Fruit fly (Drosophila melanogaster) whole organism, embryonic: Measurements from ENCODE around the gene Tnks.

Experiments
- ATbp ChIP-seq: fragments of 200-800 bp; sonication (Bioruptor generic); optimal IDR thresholded peaks from 2 replicates; lab custom pipeline; 2017; ENCODE audit warnings: missing biosample characterization, mild to moderate bottlenecking, missing genetic modification characterization, missing genetic modification reagents
- Abd-B ChIP-seq: fragments of 200-800 bp; sonication (Bioruptor generic); optimal IDR thresholded peaks from 2 replicates; lab custom pipeline; 2018; ENCODE audit warnings: missing biosample characterization, mild to moderate bottlenecking, missing genetic modification characterization, moderate library complexity
- Aef1 ChIP-seq: fragments of 200-800 bp; sonication (Bioruptor generic); IDR thresholded peaks from 3 replicates; pipeline ENCODE4 v1.3.6; 2022; ENCODE audit warnings: missing biosample characterization, missing genetic modification characterization
- Asciz ChIP-seq: fragments of 200-800 bp; sonication (Bioruptor generic); optimal IDR thresholded peaks from 2 replicates; lab custom pipeline; 2017; ENCODE audit warnings: missing biosample characterization, mild to moderate bottlenecking, missing genetic modification characterization, missing genetic modification reagents
- C15 ChIP-seq: fragments of 200-800 bp; sonication (Bioruptor generic); IDR thresholded peaks from 3 replicates; pipeline ENCODE4 v1.3.6; 2022; ENCODE audit warnings: missing biosample characterization, missing genetic modification characterization
- CG12219 ChIP-seq: fragments of 200-800 bp; sonication (Bioruptor generic); optimal IDR thresholded peaks from 3 replicates; lab custom pipeline; 2018; ENCODE audit warnings: missing biosample characterization, mild to moderate bottlenecking, missing genetic modification characterization
- CG12391 ChIP-seq: fragments of 200-800 bp; sonication (Bioruptor generic); optimal IDR thresholded peaks from 3 replicates; lab custom pipeline; 2018; ENCODE audit warnings: missing biosample characterization, mild to moderate bottlenecking, missing genetic modification characterization, moderate library complexity
- CG12659 ChIP-seq: fragments of 200-800 bp; sonication (Bioruptor generic); optimal IDR thresholded peaks from 3 replicates; lab custom pipeline; 2017; ENCODE audit warnings: mild to moderate bottlenecking, missing biosample characterization, missing genetic modification reagents, missing genetic modification characterization
- CG13894 ChIP-seq: fragments of 200-800 bp; sonication (Bioruptor generic); optimal IDR thresholded peaks from 3 replicates; lab custom pipeline; 2018; ENCODE audit warnings: missing biosample characterization, mild to moderate bottlenecking, missing genetic modification characterization, moderate library complexity
- CG15011 ChIP-seq: fragments of 200-800 bp; sonication (Bioruptor generic); optimal IDR thresholded peaks from 3 replicates; lab custom pipeline; 2018; ENCODE audit warnings: missing biosample characterization, mild to moderate bottlenecking, missing genetic modification characterization
- CG1603 ChIP-seq: fragments of 200-800 bp; sonication (Bioruptor generic); optimal IDR thresholded peaks from 2 replicates; lab custom pipeline; 2019; ENCODE audit warnings: missing biosample characterization, mild to moderate bottlenecking, missing genetic modification characterization, moderate library complexity
- CG1647 ChIP-seq: fragments of 200-800 bp; sonication (Bioruptor generic); optimal IDR thresholded peaks from 3 replicates; lab custom pipeline; 2016; ENCODE audit warnings: missing biosample characterization, missing genetic modification characterization
- CG17385 ChIP-seq: fragments of 200-800 bp; sonication (Bioruptor generic); optimal IDR thresholded peaks from 3 replicates; lab custom pipeline; 2018; ENCODE audit warnings: missing biosample characterization, mild to moderate bottlenecking, missing genetic modification characterization
- CG17612 ChIP-seq: fragments of 200-800 bp; sonication (Bioruptor generic); IDR thresholded peaks from 2 replicates; pipeline ENCODE4 v1.3.6; 2022; ENCODE audit warnings: missing biosample characterization, missing genetic modification characterization
- CG1792 ChIP-seq: fragments of 200-800 bp; sonication (Bioruptor generic); optimal IDR thresholded peaks from 2 replicates; lab custom pipeline; 2016; ENCODE audit warnings: missing biosample characterization, missing genetic modification characterization
- CG30431 ChIP-seq: fragments of 200-800 bp; sonication (Bioruptor generic); optimal IDR thresholded peaks from 2 replicates; lab custom pipeline; 2017; ENCODE audit warnings: missing biosample characterization, missing genetic modification characterization
- CG33213 ChIP-seq: fragments of 200-800 bp; sonication (Bioruptor generic); optimal IDR thresholded peaks from 3 replicates; lab custom pipeline; 2016; ENCODE audit warnings: missing biosample characterization, missing genetic modification characterization
- CG3407 ChIP-seq: fragments of 200-800 bp; sonication (Bioruptor generic); optimal IDR thresholded peaks from 2 replicates; lab custom pipeline; 2018; ENCODE audit warnings: missing biosample characterization, mild to moderate bottlenecking, missing genetic modification characterization
- CG3995 ChIP-seq: fragments of 200-800 bp; sonication (Bioruptor generic); optimal IDR thresholded peaks from 3 replicates; lab custom pipeline; 2016; ENCODE audit warnings: missing biosample characterization, missing genetic modification characterization
- CG4328 ChIP-seq: fragments of 200-800 bp; sonication (Bioruptor generic); optimal IDR thresholded peaks from 3 replicates; lab custom pipeline; 2017; ENCODE audit warnings: missing biosample characterization, missing genetic modification reagents, missing genetic modification characterization
- CG4360 ChIP-seq: fragments of 200-800 bp; sonication (Bioruptor generic); IDR thresholded peaks from 2 replicates; pipeline ENCODE4 v1.3.6; 2022; ENCODE audit warnings: missing biosample characterization, missing genetic modification characterization
- CG5180 ChIP-seq: fragments of 200-800 bp; sonication (Bioruptor generic); optimal IDR thresholded peaks from 3 replicates; lab custom pipeline; 2017; ENCODE audit warnings: missing biosample characterization, missing genetic modification characterization, mild to moderate bottlenecking, moderate library complexity, missing genetic modification reagents
- CG6254 ChIP-seq: fragments of 200-800 bp; sonication (Bioruptor generic); optimal IDR thresholded peaks from 3 replicates; lab custom pipeline; 2017; ENCODE audit warnings: mild to moderate bottlenecking, missing biosample characterization, missing genetic modification reagents, missing genetic modification characterization
- CG6765 ChIP-seq: fragments of 200-800 bp; sonication (Bioruptor generic); optimal IDR thresholded peaks from 3 replicates; lab custom pipeline; 2017; ENCODE audit warnings: missing biosample characterization, mild to moderate bottlenecking, missing genetic modification characterization
- CG7556 ChIP-seq: fragments of 200-800 bp; sonication (Bioruptor generic); optimal IDR thresholded peaks from 2 replicates; lab custom pipeline; 2017; ENCODE audit warnings: missing biosample characterization, mild to moderate bottlenecking, missing genetic modification characterization
- CG9215 ChIP-seq: fragments of 200-800 bp; sonication (Bioruptor generic); IDR thresholded peaks from 2 replicates; pipeline ENCODE4 v1.3.6; 2022; ENCODE audit warnings: missing biosample characterization, missing genetic modification characterization
- D19B ChIP-seq: fragments of 200-800 bp; sonication (Bioruptor generic); optimal IDR thresholded peaks from 2 replicates; lab custom pipeline; 2017; ENCODE audit warnings: missing biosample characterization, mild to moderate bottlenecking, missing genetic modification characterization
- Doc2 ChIP-seq: fragments of 200-800 bp; sonication (Bioruptor generic); IDR thresholded peaks from 2 replicates; pipeline ENCODE4 v1.3.6; 2022; ENCODE audit warnings: missing biosample characterization, missing genetic modification characterization
- Gsc ChIP-seq: fragments of 200-800 bp; sonication (Bioruptor generic); IDR thresholded peaks from 2 replicates; pipeline ENCODE4 v1.3.6; 2022; ENCODE audit warnings: missing biosample characterization, missing genetic modification characterization
- H15 ChIP-seq: fragments of 200-800 bp; sonication (Bioruptor generic); IDR thresholded peaks from 3 replicates; pipeline ENCODE4 v1.3.6; 2022; ENCODE audit warnings: missing biosample characterization, missing genetic modification characterization
- HHEX ChIP-seq: fragments of 200-800 bp; sonication (Bioruptor generic); optimal IDR thresholded peaks from 3 replicates; lab custom pipeline; 2017; ENCODE audit warnings: missing biosample characterization, mild to moderate bottlenecking, missing genetic modification characterization, missing genetic modification reagents
- Kr ChIP-seq: fragments of 200-800 bp; sonication (Bioruptor generic); optimal IDR thresholded peaks from 2 replicates; lab custom pipeline; 2017; ENCODE audit warnings: missing biosample characterization, mild to moderate bottlenecking, missing genetic modification characterization
- MBD-R2 ChIP-seq: fragments of 200-800 bp; sonication (Bioruptor generic); IDR thresholded peaks from 2 replicates; pipeline ENCODE4 v1.3.6; 2022; ENCODE audit warnings: missing biosample characterization, missing genetic modification characterization
- Optix ChIP-seq: fragments of 200-800 bp; sonication (Bioruptor generic); IDR thresholded peaks from 3 replicates; pipeline ENCODE4 v1.3.6; 2022; ENCODE audit warnings: missing biosample characterization, missing genetic modification characterization
- Vsx1 ChIP-seq: fragments of 200-800 bp; sonication (Bioruptor generic); optimal IDR thresholded peaks from 2 replicates; lab custom pipeline; 2017; ENCODE audit warnings: missing biosample characterization, mild to moderate bottlenecking, missing genetic modification characterization, missing genetic modification reagents
- bsh ChIP-seq, 2 experiments: fragments of 200-800 bp; sonication (Bioruptor generic); optimal IDR thresholded peaks; 2 replicates each; lab custom pipeline; 2017 to 2018; ENCODE audit warnings: mild to moderate bottlenecking in 2 of 2, missing biosample characterization in 2 of 2, missing genetic modification characterization in 2 of 2, moderate library complexity in 1 of 2
- crol ChIP-seq: fragments of 200-800 bp; sonication (Bioruptor generic); IDR thresholded peaks from 2 replicates; pipeline ENCODE4 v1.3.6; 2022; ENCODE audit warnings: missing biosample characterization, missing genetic modification characterization
- esg ChIP-seq: fragments of 200-800 bp; sonication (Bioruptor generic); conservative IDR thresholded peaks from 2 replicates; pipeline ENCODE4 v1.3.6; 2022; ENCODE audit warnings: missing biosample characterization, missing genetic modification characterization
- fd64A ChIP-seq: fragments of 200-800 bp; sonication (Bioruptor generic); optimal IDR thresholded peaks from 3 replicates; lab custom pipeline; 2018; ENCODE audit warnings: missing biosample characterization, mild to moderate bottlenecking, missing genetic modification characterization
- fd96Cb ChIP-seq: fragments of 200-800 bp; sonication (Bioruptor generic); optimal IDR thresholded peaks from 2 replicates; lab custom pipeline; 2018; ENCODE audit warnings: missing biosample characterization, mild to moderate bottlenecking, missing genetic modification characterization, moderate library complexity
- fru ChIP-seq: fragments of >200 bp; optimal IDR thresholded peaks from 2 replicates; lab custom pipeline; 2017
- gro ChIP-seq: fragments of 200-800 bp; sonication (Bioruptor generic); optimal IDR thresholded peaks from 2 replicates; lab custom pipeline; 2016; ENCODE audit warnings: missing biosample characterization, missing genetic modification characterization
- kay ChIP-seq: fragments of 200-800 bp; sonication (Bioruptor generic); optimal IDR thresholded peaks from 2 replicates; lab custom pipeline; 2016; ENCODE audit warnings: missing biosample characterization, missing genetic modification characterization
- onecut ChIP-seq: fragments of 200-800 bp; sonication (Bioruptor generic); IDR thresholded peaks from 2 replicates; pipeline ENCODE4 v1.3.6; 2022; ENCODE audit warnings: missing biosample characterization, missing genetic modification characterization
- pan ChIP-seq, 4 experiments: fragments of >200 bp in 3 of 4; fragments of 200-800 bp in 1 of 4; sonication (Bioruptor generic) in 1 of 4; optimal IDR thresholded peaks in 3 of 4; IDR thresholded peaks in 1 of 4; 2 replicates each; pipeline versions ENCODE4 v1.3.6 to Lab custom; 2017 to 2022; ENCODE audit warnings: missing biosample characterization in 2 of 4, missing genetic modification characterization in 2 of 4, mixed read lengths in 1 of 4
- phol ChIP-seq: fragments of 200-800 bp; sonication (Bioruptor generic); optimal IDR thresholded peaks from 3 replicates; lab custom pipeline; 2018; ENCODE audit warnings: missing biosample characterization, mild to moderate bottlenecking, missing genetic modification characterization, moderate library complexity
- row ChIP-seq: fragments of 200-800 bp; sonication (Bioruptor generic); IDR thresholded peaks from 3 replicates; pipeline ENCODE4 v1.3.6; 2022; ENCODE audit warnings: missing biosample characterization, missing genetic modification characterization
- run ChIP-seq: fragments of 200-800 bp; sonication (Bioruptor generic); optimal IDR thresholded peaks from 3 replicates; lab custom pipeline; 2018; ENCODE audit warnings: missing biosample characterization, mild to moderate bottlenecking, missing genetic modification characterization
- so ChIP-seq: fragments of 200-800 bp; sonication (Bioruptor generic); IDR thresholded peaks from 3 replicates; pipeline ENCODE4 v1.3.6; 2022; ENCODE audit warnings: missing biosample characterization, missing genetic modification characterization
- ssp ChIP-seq: fragments of 200-800 bp; sonication (Bioruptor generic); IDR thresholded peaks from 2 replicates; pipeline ENCODE4 v1.3.6; 2022; ENCODE audit warnings: missing biosample characterization, missing genetic modification characterization

Tnks gene

DNA sequence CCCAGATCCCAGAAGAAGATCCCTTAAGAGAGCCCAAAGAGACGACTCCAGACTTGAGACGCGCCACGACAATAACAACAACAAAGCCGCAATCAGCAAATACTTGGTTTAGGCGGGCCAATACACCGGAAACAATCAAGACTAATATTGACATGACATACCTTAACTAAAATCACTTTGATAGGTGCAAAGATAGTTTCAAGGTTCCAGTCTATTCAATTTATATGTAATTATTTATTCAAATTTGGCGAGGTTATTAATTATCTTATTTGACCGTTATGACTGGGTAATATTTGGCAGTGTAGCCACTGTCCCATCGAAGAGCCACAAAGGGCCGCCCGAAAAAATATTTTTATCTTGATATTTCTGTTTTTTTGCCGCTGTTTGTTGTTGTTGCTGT lies 20.6 kb downstream of the Tnks start (continued):
- peak; percentile 42 for TF ChIP-seq Abd-B (GFP tag; lab: Kevin White, UChicago)
- TF ChIP-seq row (GFP tag; lab: Robert Waterston, UW) = peak; percentile 70
- no peak for TF ChIP-seq CG4328
- TF ChIP-seq CG1792 (GFP tag; lab: Kevin White, UChicago) = no peak
- no peak for TF ChIP-seq Vsx1
- TF ChIP-seq CG12391 (tag; lab: Kevin White, UChicago) = peak; percentile 64
- no peak for TF ChIP-seq MBD-R2 (GFP tag; lab: Robert Waterston, UW)
- TF ChIP-seq CG7556 (GFP tag; lab: Kevin White, UChicago) = peak; percentile 44
- TF ChIP-seq CG17612 (GFP tag; lab: Robert Waterston, UW) = no peak
- TF ChIP-seq crol (GFP tag; lab: Robert Waterston, UW) = no peak
- no peak for TF ChIP-seq kay (GFP tag; lab: Kevin White, UChicago)
- TF ChIP-seq CG1647 = no peak
- no peak for TF ChIP-seq HHEX (GFP tag; lab: Kevin White, UChicago)
- TF ChIP-seq Optix (GFP tag; lab: Robert Waterston, UW) = no peak
- no peak for TF ChIP-seq CG6765 (GFP tag; lab: Kevin White, UChicago)
- no peak for TF ChIP-seq gro (GFP tag; lab: Kevin White, UChicago)
- peak; percentile 54; the same call in 1 of the 3 replicates for TF ChIP-seq so (GFP tag; lab: Robert Waterston, UW)
- TF ChIP-seq Aef1 (GFP tag; lab: Robert Waterston, UW) = peak; percentile 61; the same call in 2 of the 3 replicates
- TF ChIP-seq CG12219 (GFP tag; lab: Kevin White, UChicago) = peak; percentile 32
- peak; percentile 36 for TF ChIP-seq CG6254
- TF ChIP-seq H15 (GFP tag; lab: Robert Waterston, UW) = 0 out of 3 replicates have a peak, but pooled peaks have one; percentile 35
- no peak for TF ChIP-seq fru (lab: Kevin White, UChicago)
- no peak for TF ChIP-seq Doc2 (GFP tag; lab: Robert Waterston, UW)
- 0 out of 2 replicates have a peak, but pooled peaks have one; percentile 27 for TF ChIP-seq CG9215 (GFP tag; lab: Robert Waterston, UW)
- peak; percentile 21 to 64 for TF ChIP-seq bsh (GFP tag; optimal IDR thresholded peaks at IDR 0.05; lab: Kevin White, UChicago)
- TF ChIP-seq CG5180 = no peak
- TF ChIP-seq ssp = peak; percentile 22; the same call in 1 of the 2 replicates
- TF ChIP-seq ATbp (GFP tag; lab: Kevin White, UChicago) = peak; percentile 21
- no peak for TF ChIP-seq Gsc (GFP tag; lab: Robert Waterston, UW)
- no peak for TF ChIP-seq CG13894 (tag; lab: Kevin White, UChicago)
- TF ChIP-seq CG30431 (GFP tag; lab: Kevin White, UChicago) = peak; percentile 22
- TF ChIP-seq CG33213 (GFP tag; lab: Kevin White, UChicago) = peak; percentile 19
- peak; percentile 76 for TF ChIP-seq CG1603
- TF ChIP-seq Asciz (GFP tag; lab: Kevin White, UChicago) = no peak
- no peak for TF ChIP-seq pan (optimal IDR thresholded peaks at IDR 0.05; lab: Kevin White, UChicago)
- peak in 1 of 2 experiments; percentile 59 for TF ChIP-seq pan (GFP tag; optimal IDR thresholded peaks at IDR 0.05 in 1 of 2, IDR thresholded peaks at IDR 0.05 in 1 of 2)
- no peak for TF ChIP-seq run
- peak; percentile 70 for TF ChIP-seq CG4360
- no peak for TF ChIP-seq D19B (GFP tag; lab: Kevin White, UChicago)
- no peak for TF ChIP-seq CG3995 (GFP tag; lab: Kevin White, UChicago)
- no peak for TF ChIP-seq fd64A (GFP tag; lab: Kevin White, UChicago)
- peak; percentile 29 for TF ChIP-seq CG17385 (GFP tag; lab: Kevin White, UChicago)
- TF ChIP-seq CG15011 (GFP tag; lab: Kevin White, UChicago) = no peak
- TF ChIP-seq C15 (GFP tag; lab: Robert Waterston, UW) = no peak
- TF ChIP-seq esg = peak; percentile 41; the same call in 1 of the 2 replicates
- peak; percentile 61 for TF ChIP-seq fd96Cb (tag; lab: Kevin White, UChicago)
- TF ChIP-seq phol (tag; lab: Kevin White, UChicago) = peak; percentile 72
- 0 out of 2 replicates have a peak, but pooled peaks have one; percentile 18 for TF ChIP-seq onecut (GFP tag; lab: Robert Waterston, UW)
- peak; percentile 16 for TF ChIP-seq CG3407 (GFP tag; lab: Kevin White, UChicago)
- peak; percentile 17 for TF ChIP-seq CG12659 (GFP tag; lab: Kevin White, UChicago)
- no peak for TF ChIP-seq Kr (GFP tag; lab: Kevin White, UChicago)
